Worm (Caenorhabditis elegans) whole organism, young adult: ENCODE results near the gene gck-4.

ENCODE experiments used
- B0019.2 ChIP-seq: fragments of 200-800 bp; sonication (Bioruptor generic); conservative IDR thresholded peaks from 2 replicates; pipeline ENCODE4 v1.3.6; 2022; ENCODE audit warnings: missing genetic modification reagents, missing genetic modification characterization, missing compliant biosample characterization
- C17E4.6 ChIP-seq: fragments of 200-800 bp; sonication (Bioruptor generic); IDR thresholded peaks from 2 replicates; pipeline ENCODE4 v1.3.6; 2022; ENCODE audit warnings: missing genetic modification reagents, missing genetic modification characterization, missing compliant biosample characterization
- F23B12.7 ChIP-seq: sonication (generic microtip); optimal IDR thresholded peaks from 2 replicates; lab custom pipeline; 2017; ENCODE audit warnings: missing genetic modification characterization, mild to moderate bottlenecking, missing compliant biosample characterization, antibody characterized with exemption, moderate library complexity; ENCODE audit not compliant: insufficient read depth
- F37B4.10 ChIP-seq: fragments of 200-800 bp; sonication (Bioruptor generic); IDR thresholded peaks from 2 replicates; pipeline ENCODE4 v1.3.6; 2022; ENCODE audit warnings: missing genetic modification characterization, missing compliant biosample characterization
- F39B2.1 ChIP-seq: fragments of 200-800 bp; sonication (Bioruptor generic); IDR thresholded peaks from 2 replicates; pipeline ENCODE4 v1.3.6; 2022; ENCODE audit warnings: missing genetic modification reagents, missing genetic modification characterization, missing compliant biosample characterization
- F49E8.2 ChIP-seq: sonication (generic microtip); optimal IDR thresholded peaks from 3 replicates; lab custom pipeline; 2017; ENCODE audit warnings: missing genetic modification characterization, mild to moderate bottlenecking, missing compliant biosample characterization, antibody characterized with exemption, moderate library complexity; ENCODE audit not compliant: insufficient read depth
- F52B5.7 ChIP-seq: sonication (generic microtip); optimal IDR thresholded peaks from 2 replicates; lab custom pipeline; 2016; ENCODE audit warnings: mild to moderate bottlenecking, missing genetic modification characterization, missing compliant biosample characterization
- F55B11.4 ChIP-seq: sonication (generic microtip); optimal IDR thresholded peaks from 2 replicates; lab custom pipeline; 2016; ENCODE audit warnings: missing compliant biosample characterization, missing genetic modification characterization, borderline replicate concordance; ENCODE audit not compliant: insufficient read depth
- K12H6.12 ChIP-seq: fragments of 200-800 bp; sonication (Bioruptor generic); optimal IDR thresholded peaks from 2 replicates; lab custom pipeline; 2018; ENCODE audit warnings: mild to moderate bottlenecking, missing genetic modification characterization, missing compliant biosample characterization
- T26A5.8 ChIP-seq: sonication (generic microtip); optimal IDR thresholded peaks from 2 replicates; lab custom pipeline; 2016; ENCODE audit warnings: missing genetic modification characterization, missing compliant biosample characterization
- Y79H2A.3 ChIP-seq: fragments of 200-800 bp; sonication (Bioruptor generic); conservative IDR thresholded peaks from 2 replicates; pipeline ENCODE4 v1.3.6; 2022; ENCODE audit warnings: missing genetic modification reagents, missing genetic modification characterization, missing compliant biosample characterization
- ZK185.1 ChIP-seq: sonication (generic microtip); optimal IDR thresholded peaks from 2 replicates; lab custom pipeline; 2016; ENCODE audit warnings: mild to moderate bottlenecking, missing genetic modification characterization, missing compliant biosample characterization; ENCODE audit not compliant: poor library complexity, severe bottlenecking
- aptf-2 ChIP-seq: fragments of 200-800 bp; sonication (Bioruptor generic); conservative IDR thresholded peaks from 2 replicates; pipeline ENCODE4 v1.3.6; 2022; ENCODE audit warnings: missing genetic modification reagents, missing genetic modification characterization, missing compliant biosample characterization
- aptf-3 ChIP-seq: fragments of 200-800 bp; sonication (Bioruptor generic); IDR thresholded peaks from 2 replicates; pipeline ENCODE4 v1.3.6; 2022; ENCODE audit warnings: missing genetic modification characterization, missing compliant biosample characterization
- attf-5 ChIP-seq: fragments of 200-800 bp; sonication (Bioruptor generic); optimal IDR thresholded peaks from 2 replicates; lab custom pipeline; 2018; ENCODE audit warnings: mild to moderate bottlenecking, missing genetic modification characterization, missing compliant biosample characterization
- cebp-1 ChIP-seq, 2 experiments: fragments of 200-800 bp in 1 of 2; sonication (Bioruptor generic) in 1 of 2; sonication (generic microtip) in 1 of 2; IDR thresholded peaks in 1 of 2; optimal IDR thresholded peaks in 1 of 2; 2 replicates each; pipeline versions ENCODE4 v1.3.6 to Lab custom; 2017 to 2022; ENCODE audit warnings: missing compliant biosample characterization in 2 of 2, missing genetic modification characterization in 2 of 2, mild to moderate bottlenecking in 1 of 2, missing genetic modification reagents in 1 of 2, moderate library complexity in 1 of 2
- cebp-2 ChIP-seq: fragments of 200-800 bp; sonication (Bioruptor generic); IDR thresholded peaks from 2 replicates; pipeline ENCODE4 v1.3.6; 2022; ENCODE audit warnings: missing genetic modification characterization, missing compliant biosample characterization
- ceh-100 ChIP-seq: fragments of 200-800 bp; sonication (Bioruptor generic); IDR thresholded peaks from 2 replicates; pipeline ENCODE4 v1.3.6; 2022; ENCODE audit warnings: missing genetic modification reagents, missing genetic modification characterization, missing compliant biosample characterization
- ceh-79 ChIP-seq: sonication (generic microtip); optimal IDR thresholded peaks from 2 replicates; lab custom pipeline; 2017; ENCODE audit warnings: mild to moderate bottlenecking, missing genetic modification characterization, missing compliant biosample characterization
- ceh-91 ChIP-seq: fragments of 200-800 bp; sonication (Bioruptor generic); IDR thresholded peaks from 2 replicates; pipeline ENCODE4 v1.3.6; 2022; ENCODE audit warnings: missing genetic modification reagents, missing genetic modification characterization, missing compliant biosample characterization
- die-1 ChIP-seq: sonication (generic microtip); optimal IDR thresholded peaks from 2 replicates; lab custom pipeline; 2016; ENCODE audit warnings: missing genotype, mild to moderate bottlenecking, missing genetic modification characterization, missing compliant biosample characterization
- dpff-1 ChIP-seq: sonication (generic microtip); optimal IDR thresholded peaks from 2 replicates; lab custom pipeline; 2017; ENCODE audit warnings: mild to moderate bottlenecking, missing genetic modification characterization, missing compliant biosample characterization
- ets-4 ChIP-seq: fragments of 200-800 bp; sonication (Bioruptor generic); optimal IDR thresholded peaks from 2 replicates; lab custom pipeline; 2018; ENCODE audit warnings: mild to moderate bottlenecking, missing genetic modification characterization, missing compliant biosample characterization
- hlh-12 ChIP-seq: sonication (generic microtip); optimal IDR thresholded peaks from 2 replicates; lab custom pipeline; 2016; ENCODE audit warnings: missing genetic modification characterization, missing compliant biosample characterization
- hrde-1 ChIP-seq: sonication (generic microtip); optimal IDR thresholded peaks from 2 replicates; lab custom pipeline; 2016; ENCODE audit warnings: missing genetic modification characterization, mild to moderate bottlenecking, missing compliant biosample characterization, moderate library complexity, missing genotype, missing genetic modification reagents, borderline replicate concordance
- lag-1 ChIP-seq: fragments of 200-800 bp; sonication (Bioruptor generic); IDR thresholded peaks from 2 replicates; pipeline ENCODE4 v1.3.6; 2022; ENCODE audit warnings: missing genetic modification reagents, missing genetic modification characterization, missing compliant biosample characterization
- lin-40 ChIP-seq: sonication (generic microtip); optimal IDR thresholded peaks from 2 replicates; lab custom pipeline; 2016; ENCODE audit warnings: missing genetic modification characterization, mild to moderate bottlenecking, missing compliant biosample characterization, missing genotype, missing genetic modification reagents
- lin-54 ChIP-seq: fragments of 200-800 bp; sonication (Bioruptor generic); optimal IDR thresholded peaks from 2 replicates; lab custom pipeline; 2018; ENCODE audit warnings: mild to moderate bottlenecking, missing genetic modification characterization, missing compliant biosample characterization
- madf-10 ChIP-seq: sonication (generic microtip); optimal IDR thresholded peaks from 2 replicates; lab custom pipeline; 2016; ENCODE audit warnings: mild to moderate bottlenecking, missing genetic modification characterization, missing compliant biosample characterization
- mel-28 ChIP-seq: sonication (generic microtip); optimal IDR thresholded peaks from 2 replicates; lab custom pipeline; 2016; ENCODE audit warnings: borderline replicate concordance, mild to moderate bottlenecking, missing genetic modification characterization, missing compliant biosample characterization
- nfya-2 ChIP-seq: fragments of 200-800 bp; sonication (Bioruptor generic); IDR thresholded peaks from 2 replicates; pipeline ENCODE4 v1.3.6; 2022; ENCODE audit warnings: missing genetic modification reagents, missing genetic modification characterization, missing compliant biosample characterization
- nfyb-1 ChIP-seq: fragments of 200-800 bp; sonication (Bioruptor generic); IDR thresholded peaks from 2 replicates; pipeline ENCODE4 v1.3.6; 2022; ENCODE audit warnings: missing genetic modification reagents, missing genetic modification characterization, missing compliant biosample characterization
- nhr-120 ChIP-seq: fragments of 200-800 bp; sonication (Bioruptor generic); IDR thresholded peaks from 2 replicates; pipeline ENCODE4 v1.3.6; 2022; ENCODE audit warnings: missing genetic modification characterization, missing compliant biosample characterization
- nhr-179 ChIP-seq: sonication (generic microtip); optimal IDR thresholded peaks from 2 replicates; lab custom pipeline; 2016; ENCODE audit warnings: mild to moderate bottlenecking, missing genetic modification characterization, missing compliant biosample characterization
- nhr-80 ChIP-seq: sonication (generic microtip); optimal IDR thresholded peaks from 2 replicates; lab custom pipeline; 2016; ENCODE audit warnings: missing genetic modification characterization, missing compliant biosample characterization
- rpc-1 ChIP-seq, 2 experiments: fragments of 150-350 bp in 1 of 2; sonication (generic microtip) in 1 of 2; optimal IDR thresholded peaks; 2 replicates each; lab custom pipeline; 2014 to 2018; ENCODE audit warnings: missing biosample characterization in 1 of 2, missing genetic modification characterization in 1 of 2, missing genetic modification reagents in 1 of 2, missing genotype in 1 of 2
- snpc-1.1 ChIP-seq: sonication (generic microtip); optimal IDR thresholded peaks from 2 replicates; lab custom pipeline; 2017; ENCODE audit warnings: missing genetic modification characterization, mild to moderate bottlenecking, missing compliant biosample characterization, antibody characterized with exemption, moderate library complexity, missing genotype, missing genetic modification reagents; ENCODE audit not compliant: insufficient read depth
- snpc-1.3 ChIP-seq: sonication (generic microtip); optimal IDR thresholded peaks from 2 replicates; lab custom pipeline; 2017; ENCODE audit warnings: missing genetic modification characterization, mild to moderate bottlenecking, missing compliant biosample characterization, antibody characterized with exemption, moderate library complexity, missing genotype, missing genetic modification reagents; ENCODE audit not compliant: insufficient read depth
- snpc-4 ChIP-seq, 5 experiments: fragments of 150-350 bp in 1 of 5; sonication (generic microtip) in 4 of 5; optimal IDR thresholded peaks; 2 replicates each; lab custom pipeline; 2014 to 2018; ENCODE audit warnings: missing genetic modification characterization in 5 of 5, missing biosample characterization in 3 of 5, antibody characterized with exemption in 2 of 5, mild to moderate bottlenecking in 2 of 5, missing compliant biosample characterization in 2 of 5, missing genotype in 2 of 5, moderate library complexity in 2 of 5, missing genetic modification reagents in 1 of 5
- somi-1 ChIP-seq: fragments of 200-800 bp; sonication (Bioruptor generic); optimal IDR thresholded peaks from 2 replicates; lab custom pipeline; 2018; ENCODE audit warnings: mild to moderate bottlenecking, missing genetic modification characterization, missing compliant biosample characterization
- zim-3 ChIP-seq: sonication (generic microtip); optimal IDR thresholded peaks from 2 replicates; lab custom pipeline; 2017; ENCODE audit warnings: mild to moderate bottlenecking, missing genetic modification characterization, moderate library complexity, missing compliant biosample characterization
- ztf-18 ChIP-seq: sonication (generic microtip); optimal IDR thresholded peaks from 2 replicates; lab custom pipeline; 2016; ENCODE audit warnings: missing genotype, mild to moderate bottlenecking, missing genetic modification characterization, missing compliant biosample characterization
- ztf-22 ChIP-seq: fragments of 200-800 bp; sonication (Bioruptor generic); optimal IDR thresholded peaks from 2 replicates; lab custom pipeline; 2018; ENCODE audit warnings: mild to moderate bottlenecking, missing genetic modification characterization, moderate library complexity, missing compliant biosample characterization
- ztf-26 ChIP-seq: sonication (generic microtip); optimal IDR thresholded peaks from 2 replicates; lab custom pipeline; 2017; ENCODE audit warnings: missing genetic modification characterization, missing compliant biosample characterization
- ztf-28 ChIP-seq: fragments of 200-800 bp; sonication (Bioruptor generic); IDR thresholded peaks from 2 replicates; pipeline ENCODE4 v1.3.6; 2022; ENCODE audit warnings: missing genetic modification reagents, missing genetic modification characterization, missing compliant biosample characterization

The gck-4 gene

ce11 chrX:13665447-13665846 lies 11.5 kb upstream of the gck-4 start (continued):
- TF ChIP-seq nfya-2 (GFP tag; lab: Robert Waterston, UW) (no peak), F52B5.7 (tag; lab: Kevin White, UChicago) (peak; percentile 99), F37B4.10 (0 out of 2 replicates have a peak, but pooled peaks have one; percentile 86), ZK185.1 (peak; percentile 97), lin-40 (peak; percentile 93), ceh-100 (peak; percentile 78), madf-10 (tag; lab: Kevin White, UChicago) (peak; percentile 90), ceh-91 (GFP tag; lab: Robert Waterston, UW) (no peak), ztf-18 (tag; lab: Kevin White, UChicago) (peak; percentile 79), zim-3 (tag; lab: Kevin White, UChicago) (peak; percentile 97), nhr-80 (tag; lab: Kevin White, UChicago) (peak; percentile 60), F55B11.4 (tag; lab: Kevin White, UChicago) (no peak), ceh-79 (tag; lab: Kevin White, UChicago) (peak; percentile 96), B0019.2 (GFP tag; lab: Robert Waterston, UW) (peak; percentile 51), C17E4.6 (GFP tag; lab: Robert Waterston, UW) (peak; percentile 71; the same call in 1 of the 2 replicates), K12H6.12 (tag; lab: Kevin White, UChicago) (peak; percentile 87), ztf-22 (GFP tag; lab: Kevin White, UChicago) (peak; percentile 79), somi-1 (GFP tag; lab: Kevin White, UChicago) (peak; percentile 83), aptf-3 (GFP tag; lab: Robert Waterston, UW) (peak; percentile 91), nhr-120 (GFP tag; lab: Robert Waterston, UW) (peak; percentile 96), snpc-1.3 (tag; lab: Kevin White, UChicago) (peak; percentile 88), mel-28 (tag; lab: Kevin White, UChicago) (peak; percentile 54), ztf-28 (GFP tag; lab: Robert Waterston, UW) (peak; percentile 77; the same call in 1 of the 2 replicates), lin-54 (GFP tag; lab: Kevin White, UChicago) (peak; percentile 77), lag-1 (GFP tag; lab: Robert Waterston, UW) (0 out of 2 replicates have a peak, but pooled peaks have one; percentile 86), T26A5.8 (tag; lab: Kevin White, UChicago) (peak; percentile 94), nfyb-1 (peak; percentile 96), dpff-1 (tag; lab: Kevin White, UChicago) (peak; percentile 37), Y79H2A.3 (GFP tag; lab: Robert Waterston, UW) (0 out of 2 replicates have a peak, but pooled peaks have one; percentile 44), hrde-1 (peak; percentile 89), rpc-1 (optimal IDR thresholded peaks at IDR 0.05; lab: Kevin White, UChicago) (peak; percentile 100), rpc-1 (tag; optimal IDR thresholded peaks at IDR 0.05; lab: Kevin White, UChicago) (peak; percentile 99), snpc-4 (GFP tag; optimal IDR thresholded peaks at IDR 0.05; lab: Kevin White, UChicago) (peak; percentile 85), snpc-4 (tag; optimal IDR thresholded peaks at IDR 0.05; lab: Kevin White, UChicago) (peak in 3 of 4 experiments; percentile 82 to 87 (median 84)), F39B2.1 (GFP tag; lab: Robert Waterston, UW) (peak; percentile 37; the same call in 1 of the 2 replicates), cebp-1 (GFP tag; IDR thresholded peaks at IDR 0.05; lab: Robert Waterston, UW) (peak; percentile 71), cebp-1 (tag; optimal IDR thresholded peaks at IDR 0.05; lab: Kevin White, UChicago) (peak; percentile 90), die-1 (tag; lab: Kevin White, UChicago) (peak; percentile 97), F23B12.7 (tag; lab: Kevin White, UChicago) (peak; percentile 73), hlh-12 (tag; lab: Kevin White, UChicago) (peak; percentile 80), F49E8.2 (tag; lab: Kevin White, UChicago) (no peak), snpc-1.1 (tag; lab: Kevin White, UChicago) (peak; percentile 74), attf-5 (peak; percentile 89), ets-4 (GFP tag; lab: Kevin White, UChicago) (peak; percentile 96), nhr-179 (tag; lab: Kevin White, UChicago) (peak; percentile 87), ztf-26 (tag; lab: Kevin White, UChicago) (peak; percentile 89), cebp-2 (GFP tag; lab: Robert Waterston, UW) (peak; percentile 97), aptf-2 (GFP tag; lab: Robert Waterston, UW) (peak; percentile 64; the same call in 1 of the 2 replicates)
